Fruit fly (Drosophila melanogaster) whole organism, adult: ENCODE data around the gene Sgs7.

ENCODE experiments used
- CG12768 ChIP-seq: fragments of 200-800 bp; sonication (Bioruptor generic); optimal IDR thresholded peaks from 2 replicates; lab custom pipeline; 2017; ENCODE audit warnings: missing biosample characterization, missing genetic modification characterization, mild to moderate bottlenecking, moderate library complexity, missing genetic modification reagents
- CG33017 ChIP-seq: fragments of 200-800 bp; sonication (Bioruptor generic); optimal IDR thresholded peaks from 2 replicates; lab custom pipeline; 2018; ENCODE audit warnings: missing biosample characterization, mild to moderate bottlenecking, missing genetic modification characterization, moderate library complexity
- CG7101 ChIP-seq: fragments of 200-800 bp; sonication (Bioruptor generic); optimal IDR thresholded peaks from 2 replicates; lab custom pipeline; 2018; ENCODE audit warnings: missing biosample characterization, mild to moderate bottlenecking, missing genetic modification characterization, moderate library complexity
- bab1 ChIP-seq: fragments of 200-800 bp; sonication (Bioruptor generic); optimal IDR thresholded peaks from 3 replicates; lab custom pipeline; 2019; ENCODE audit warnings: missing biosample characterization, mild to moderate bottlenecking, missing genetic modification characterization, moderate library complexity
- ovo ChIP-seq: fragments of 200-800 bp; sonication (Bioruptor generic); optimal IDR thresholded peaks from 2 replicates; lab custom pipeline; 2016; ENCODE audit warnings: missing biosample characterization, missing genetic modification characterization

dm6 chr3L:11511243-11511642 lies 1.6 kb downstream of the Sgs7 start:
- no peak for TF ChIP-seq CG33017 (tag; lab: Kevin White, UChicago)
- TF ChIP-seq CG7101 (tag; lab: Kevin White, UChicago) = no peak
- no peak for TF ChIP-seq bab1 (GFP tag; lab: Kevin White, UChicago)
- TF ChIP-seq ovo (GFP tag; lab: Kevin White, UChicago) = no peak
- TF ChIP-seq CG12768 (GFP tag; lab: Kevin White, UChicago) = no peak
